Worm (Caenorhabditis elegans): ENCODE data around the gene F43B10.1.

DNA sequence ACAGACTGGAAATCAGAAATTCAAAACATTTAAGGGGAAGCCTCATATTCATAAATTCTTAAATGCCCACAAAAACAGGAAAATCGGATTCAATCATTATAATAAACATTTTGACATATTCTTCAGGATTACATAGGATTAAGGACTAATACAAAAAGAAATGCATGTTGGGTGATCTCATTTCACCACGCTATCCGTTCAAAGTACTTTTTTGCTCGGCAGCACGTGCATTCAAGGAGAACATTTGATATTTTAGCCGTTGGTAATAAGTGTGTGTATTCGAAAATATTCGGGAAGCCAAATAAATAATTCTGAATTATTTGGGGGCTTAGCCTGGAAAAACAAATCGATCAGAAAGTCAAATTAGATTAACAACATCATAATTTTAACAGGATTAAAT lies 12.0 kb downstream of the F43B10.1 start:
- TF ChIP-seq tbx-11 (GFP tag; IDR thresholded peaks at IDR 0.05) (no peak), flt-1 (GFP tag; IDR thresholded peaks at IDR 0.05) (no peak), B0310.2 (tag; optimal IDR thresholded peaks at IDR 0.05) (no peak), ama-1 (optimal IDR thresholded peaks at IDR 0.05) (no peak), ets-7 (tag; optimal IDR thresholded peaks at IDR 0.05) (no peak), ceh-36 (tag; optimal IDR thresholded peaks at IDR 0.05) (no peak), hnd-1 (tag; optimal IDR thresholded peaks at IDR 0.05) (no peak)
